Worm (Caenorhabditis elegans): ENCODE data around the gene F44E2.9.
A peak's percentile ranks its signal among the peaks of the same experiment; 100 is the strongest.

F44E2.9 gene

DNA sequence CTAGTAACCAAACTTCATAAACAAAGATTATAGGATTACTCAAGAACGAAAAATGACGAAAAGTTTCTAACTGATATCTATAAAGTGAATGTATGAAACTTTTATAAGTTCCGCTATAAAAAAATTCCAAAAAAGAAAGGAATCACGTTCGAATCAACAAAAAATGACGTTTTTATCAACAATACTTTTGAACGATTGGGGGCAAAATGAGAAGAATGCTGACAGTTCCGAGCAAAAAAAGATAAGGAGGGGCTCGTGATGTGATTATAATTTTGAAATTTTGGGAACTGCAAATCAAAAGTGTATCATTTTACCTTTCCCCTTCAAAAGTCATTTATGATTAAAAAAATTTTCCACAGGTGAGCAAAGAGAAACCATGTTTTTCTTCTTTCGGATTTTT lies 28.6 kb upstream of the F44E2.9 start (continued):
- TF ChIP-seq hlh-30 (tag; optimal IDR thresholded peaks at IDR 0.05; ENCODE audit: insufficient read depth) (peak; percentile 29), daf-12 (tag; optimal IDR thresholded peaks at IDR 0.05) (no peak), skn-1 (tag; optimal IDR thresholded peaks at IDR 0.05) (no peak), unc-62 (GFP tag; optimal IDR thresholded peaks at IDR 0.05 in 1 of 2) (no peak), unc-62 (tag; optimal IDR thresholded peaks at IDR 0.05) (no peak), egl-27 (tag; optimal IDR thresholded peaks at IDR 0.05) (no peak), dpl-1 (GFP tag; optimal IDR thresholded peaks at IDR 0.05) (no peak), mxl-2 (GFP tag; conservative IDR thresholded peaks at IDR 0.05) (no peak), mxl-3 (GFP tag; optimal IDR thresholded peaks at IDR 0.05) (no peak), mdl-1 (tag; optimal IDR thresholded peaks at IDR 0.05) (peak in 1 of 2 experiments; percentile 40), lin-39 (tag; optimal IDR thresholded peaks at IDR 0.05) (no peak), dve-1 (tag; optimal IDR thresholded peaks at IDR 0.05; ENCODE audit: insufficient read depth) (peak; percentile 73), D1046.2 (GFP tag; IDR thresholded peaks at IDR 0.05) (no peak), nhr-25 (tag; optimal IDR thresholded peaks at IDR 0.05; ENCODE audit: borderline replicate concordance, insufficient read depth) (no peak), lir-3 (tag; optimal IDR thresholded peaks at IDR 0.05) (no peak), daf-16 (GFP tag; optimal IDR thresholded peaks at IDR 0.05) (no peak), daf-16 (tag; optimal IDR thresholded peaks at IDR 0.05) (peak; percentile 70), aha-1 (tag) (peak; percentile 26), attf-4 (tag; optimal IDR thresholded peaks at IDR 0.05) (no peak), pqm-1 (tag; optimal IDR thresholded peaks at IDR 0.05) (peak; percentile 78), egl-43 (GFP tag; IDR thresholded peaks at IDR 0.05) (no peak), tra-1 (GFP tag; IDR thresholded peaks at IDR 0.05) (no peak), zip-2 (tag; optimal IDR thresholded peaks at IDR 0.05) (no peak), jun-1 (tag; optimal IDR thresholded peaks at IDR 0.05) (no peak), hlh-11 (tag; optimal IDR thresholded peaks at IDR 0.05) (peak; percentile 74), aly-2 (tag; optimal IDR thresholded peaks at IDR 0.05) (no peak), daf-8 (GFP tag; IDR thresholded peaks at IDR 0.05) (no peak), hif-1 (tag; optimal IDR thresholded peaks at IDR 0.05) (peak in 1 of 2 experiments; percentile 47), F10B5.3 (tag; optimal IDR thresholded peaks at IDR 0.05) (no peak)

DNA sequence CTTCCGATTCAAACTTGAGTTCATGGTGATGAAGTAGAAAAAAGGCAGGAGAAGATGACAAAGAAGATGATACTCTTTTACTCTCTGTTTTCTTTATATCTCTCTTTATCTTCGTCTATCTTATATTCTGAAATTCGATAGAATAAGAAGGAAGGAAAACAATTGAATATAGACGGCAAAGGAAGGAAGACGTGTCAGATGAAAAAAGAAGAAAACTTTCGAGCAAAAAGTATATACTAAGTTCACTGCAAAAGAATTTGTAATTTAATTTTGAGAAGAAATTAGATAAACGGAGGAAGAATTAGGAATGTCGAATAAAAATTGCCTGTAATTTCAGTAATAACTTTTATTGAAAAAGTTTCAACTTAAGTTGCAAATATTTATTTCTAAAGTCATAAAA lies 26.7 kb upstream of the F44E2.9 start, which contains the start of gene K01F9.2:
K01F9.2 (minus strand) TSS at position 127 of the 400 bp plus-strand sequence.
- TF ChIP-seq spr-3 (GFP tag; optimal IDR thresholded peaks at IDR 0.05): no peak
- TF ChIP-seq vab-7 (GFP tag; IDR thresholded peaks at IDR 0.05): no peak
- TF ChIP-seq aha-1 (tag): peak; percentile 87
- TF ChIP-seq aly-2 (tag; optimal IDR thresholded peaks at IDR 0.05): no peak
- TF ChIP-seq fkh-10 (GFP tag; optimal IDR thresholded peaks at IDR 0.05): peak; percentile 89
- no peak for TF ChIP-seq hmg-1.1 (GFP tag; IDR thresholded peaks at IDR 0.05)
- no peak for TF ChIP-seq nhr-111 (GFP tag; optimal IDR thresholded peaks at IDR 0.05)
- no peak for TF ChIP-seq snpc-4 (tag; optimal IDR thresholded peaks at IDR 0.05)
- no peak for TF ChIP-seq hlh-11 (tag; optimal IDR thresholded peaks at IDR 0.05)
- TF ChIP-seq lim-7 (GFP tag; IDR thresholded peaks at IDR 0.05): no peak
- no peak for TF ChIP-seq ceh-20 (GFP tag; IDR thresholded peaks at IDR 0.05)
- peak; percentile 85 for TF ChIP-seq ces-1 (GFP tag; optimal IDR thresholded peaks at IDR 0.05)
- no peak for TF ChIP-seq Y5F2A.4 (GFP tag; optimal IDR thresholded peaks at IDR 0.05)
- TF ChIP-seq dve-1 (tag; optimal IDR thresholded peaks at IDR 0.05; ENCODE audit: insufficient read depth): no peak
- TF ChIP-seq daf-16 (GFP tag; optimal IDR thresholded peaks at IDR 0.05): no peak
- TF ChIP-seq daf-16 (tag; optimal IDR thresholded peaks at IDR 0.05): no peak
- TF ChIP-seq nhr-76 (tag; optimal IDR thresholded peaks at IDR 0.05): no peak
- TF ChIP-seq ztf-7 (tag; optimal IDR thresholded peaks at IDR 0.05): no peak
